Worm (Caenorhabditis elegans): Measurements from ENCODE around the gene unc-43.

The unc-43 gene

ce11 chrIV:10374601-10375000 is 24.6 kb upstream of the unc-43 start, which contains the start of gene mask-1:
Gene mask-1, plus strand, starts transcription at chrIV:10374901.
- TF ChIP-seq elt-3 (tag; optimal IDR thresholded peaks at IDR 0.05), result no peak
- TF ChIP-seq lin-39 (tag; optimal IDR thresholded peaks at IDR 0.05), result no peak
- TF ChIP-seq gmeb-1 (tag; optimal IDR thresholded peaks at IDR 0.05), result no peak
- TF ChIP-seq dmd-4 (tag; optimal IDR thresholded peaks at IDR 0.05), result no peak
- TF ChIP-seq alr-1 (tag; optimal IDR thresholded peaks at IDR 0.05), result no peak
- TF ChIP-seq ztf-4 (tag; optimal IDR thresholded peaks at IDR 0.05), result no peak
- no peak for TF ChIP-seq ztf-11 (tag; optimal IDR thresholded peaks at IDR 0.05)
- no peak for TF ChIP-seq unc-39 (tag; optimal IDR thresholded peaks at IDR 0.05)

- TF ChIP-seq ceh-82 (tag; optimal IDR thresholded peaks at IDR 0.05), result no peak
- TF ChIP-seq ztf-1 (GFP tag; conservative IDR thresholded peaks at IDR 0.05), result no peak
- no peak for TF ChIP-seq blmp-1 (tag; optimal IDR thresholded peaks at IDR 0.05; ENCODE audit: insufficient read depth)
- TF ChIP-seq unc-62 (GFP tag; optimal IDR thresholded peaks at IDR 0.05), result no peak
- no peak for TF ChIP-seq ztf-4 (tag; optimal IDR thresholded peaks at IDR 0.05)
- peak; percentile 43 for TF ChIP-seq nhr-6 (tag; optimal IDR thresholded peaks at IDR 0.05)
- no peak for TF ChIP-seq Y55F3AM.14 (GFP tag; optimal IDR thresholded peaks at IDR 0.05)
- no peak for TF ChIP-seq nhr-12 (tag; optimal IDR thresholded peaks at IDR 0.05)
- TF ChIP-seq nhr-237 (tag; optimal IDR thresholded peaks at IDR 0.05), result no peak
- TF ChIP-seq crh-2 (tag; optimal IDR thresholded peaks at IDR 0.05), result peak; percentile 94
- no peak for TF ChIP-seq zag-1 (tag; optimal IDR thresholded peaks at IDR 0.05)
- TF ChIP-seq lin-39 (tag; optimal IDR thresholded peaks at IDR 0.05), result no peak
- no peak for TF ChIP-seq ZK546.5 (tag; optimal IDR thresholded peaks at IDR 0.05)
- TF ChIP-seq mab-5 (tag; optimal IDR thresholded peaks at IDR 0.05), result peak; percentile 17
- TF ChIP-seq mdl-1 (tag; optimal IDR thresholded peaks at IDR 0.05), result no peak
- TF ChIP-seq elt-3 (tag; optimal IDR thresholded peaks at IDR 0.05), result no peak
- TF ChIP-seq ama-1 (optimal IDR thresholded peaks at IDR 0.05), result peak; percentile 9
- peak; percentile 78 for TF ChIP-seq unc-55 (GFP tag; optimal IDR thresholded peaks at IDR 0.05)
- TF ChIP-seq nhr-21 (tag; optimal IDR thresholded peaks at IDR 0.05), result peak; percentile 17
- TF ChIP-seq aly-2 (tag; optimal IDR thresholded peaks at IDR 0.05), result no peak
- TF ChIP-seq mbf-1 (tag; optimal IDR thresholded peaks at IDR 0.05), result no peak
- peak; percentile 68 for TF ChIP-seq sma-3 (GFP tag; optimal IDR thresholded peaks at IDR 0.05)
- peak; percentile 52 for TF ChIP-seq F13H6.1 (tag; optimal IDR thresholded peaks at IDR 0.05)
- TF ChIP-seq nhr-129 (tag; optimal IDR thresholded peaks at IDR 0.05), result peak; percentile 48
- TF ChIP-seq fos-1 (tag; optimal IDR thresholded peaks at IDR 0.05), result peak; percentile 46
- TF ChIP-seq sem-4 (tag; optimal IDR thresholded peaks at IDR 0.05), result peak; percentile 9
- peak; percentile 38 for TF ChIP-seq sma-9 (GFP tag; optimal IDR thresholded peaks at IDR 0.05)
- TF ChIP-seq sma-9 (tag; optimal IDR thresholded peaks at IDR 0.05), result no peak
- peak; percentile 72 to 87 for TF ChIP-seq lsy-2 (tag; optimal IDR thresholded peaks at IDR 0.05)
- no peak for TF ChIP-seq ceh-16 (tag; optimal IDR thresholded peaks at IDR 0.05)
- no peak for TF ChIP-seq ztf-11 (tag; optimal IDR thresholded peaks at IDR 0.05)
- TF ChIP-seq nhr-25 (tag; optimal IDR thresholded peaks at IDR 0.05), result peak; percentile 80
- TF ChIP-seq R02D3.7 (tag; optimal IDR thresholded peaks at IDR 0.05), result no peak
- no peak for TF ChIP-seq unc-39 (tag; optimal IDR thresholded peaks at IDR 0.05)
- TF ChIP-seq nhr-10 (tag; optimal IDR thresholded peaks at IDR 0.05), result no peak
- no peak for TF ChIP-seq peb-1 (tag; optimal IDR thresholded peaks at IDR 0.05)
- no peak for TF ChIP-seq skn-1 (tag; optimal IDR thresholded peaks at IDR 0.05)
- peak; percentile 92 for TF ChIP-seq C34F6.9 (tag; optimal IDR thresholded peaks at IDR 0.05)
- peak; percentile 47 for TF ChIP-seq lin-11 (tag; optimal IDR thresholded peaks at IDR 0.05)
- TF ChIP-seq alr-1 (tag; optimal IDR thresholded peaks at IDR 0.05), result no peak
- no peak for TF ChIP-seq dmd-4 (tag; optimal IDR thresholded peaks at IDR 0.05)
- TF ChIP-seq nhr-77 (tag; optimal IDR thresholded peaks at IDR 0.05), result no peak
- peak; percentile 71 for TF ChIP-seq lin-13 (GFP tag; optimal IDR thresholded peaks at IDR 0.05)
- no peak for TF ChIP-seq elt-1 (tag; optimal IDR thresholded peaks at IDR 0.05)
- TF ChIP-seq egl-27 (tag; optimal IDR thresholded peaks at IDR 0.05), result peak; percentile 46
- TF ChIP-seq nhr-11 (tag; optimal IDR thresholded peaks at IDR 0.05), result no peak
- TF ChIP-seq snpc-4 (tag; optimal IDR thresholded peaks at IDR 0.05), result no peak
- TF ChIP-seq gmeb-1 (tag; optimal IDR thresholded peaks at IDR 0.05), result peak; percentile 83
- TF ChIP-seq nhr-23 (tag; optimal IDR thresholded peaks at IDR 0.05), result no peak
Observed at ce11 chrIV:10373772-10374288, 23.8 kb upstream of the unc-43 start, which contains the start of gene mpz-5. Gene mpz-5, minus strand, starts transcription at chrIV:10373822.

All from whole organism, L2 larva.